Worm (Caenorhabditis elegans): Measurements from ENCODE around the gene irld-60.

- TF ChIP-seq aly-2 (tag; optimal IDR thresholded peaks at IDR 0.05) (no peak), snpc-4 (tag; optimal IDR thresholded peaks at IDR 0.05) (no peak), ZK337.2 (GFP tag; IDR thresholded peaks at IDR 0.05) (no peak), unc-130 (GFP tag; optimal IDR thresholded peaks at IDR 0.05) (no peak), unc-62 (GFP tag; optimal IDR thresholded peaks at IDR 0.05 in 1 of 2) (no peak), unc-62 (tag; optimal IDR thresholded peaks at IDR 0.05) (no peak), fos-1 (tag; optimal IDR thresholded peaks at IDR 0.05) (no peak), ama-1 (optimal IDR thresholded peaks at IDR 0.05) (no peak), nhr-6 (tag; optimal IDR thresholded peaks at IDR 0.05) (no peak), F49E8.2 (tag; optimal IDR thresholded peaks at IDR 0.05; ENCODE audit: borderline replicate concordance) (no peak), nhr-76 (tag; optimal IDR thresholded peaks at IDR 0.05) (no peak), lin-38 (GFP tag; IDR thresholded peaks at IDR 0.05) (no peak), pha-4 (GFP tag; IDR thresholded peaks at IDR 0.05) (no peak), pha-4 (tag; optimal IDR thresholded peaks at IDR 0.05) (no peak), R02D3.7 (tag; optimal IDR thresholded peaks at IDR 0.05) (no peak), rbr-2 (tag; optimal IDR thresholded peaks at IDR 0.05) (no peak)
These were observed 38.7 kb upstream of the irld-60 start, which contains the start of gene BE10.1 for ce11 chrIII:12789420-12789819.

Measured in whole organism, L4 larva.